Worm (Caenorhabditis elegans) whole organism, young adult: ENCODE measurements around the gene T26H10.2.

ENCODE experiments used
- F37B4.10 ChIP-seq: fragments of 200-800 bp; sonication (Bioruptor generic); IDR thresholded peaks from 2 replicates; pipeline ENCODE4 v1.3.6; 2022; ENCODE audit warnings: missing genetic modification characterization, missing compliant biosample characterization
- F55B11.4 ChIP-seq: sonication (generic microtip); optimal IDR thresholded peaks from 2 replicates; lab custom pipeline; 2016; ENCODE audit warnings: missing compliant biosample characterization, missing genetic modification characterization, borderline replicate concordance; ENCODE audit not compliant: insufficient read depth
- ZK185.1 ChIP-seq: sonication (generic microtip); optimal IDR thresholded peaks from 2 replicates; lab custom pipeline; 2016; ENCODE audit warnings: mild to moderate bottlenecking, missing genetic modification characterization, missing compliant biosample characterization; ENCODE audit not compliant: poor library complexity, severe bottlenecking
- ceh-79 ChIP-seq: sonication (generic microtip); optimal IDR thresholded peaks from 2 replicates; lab custom pipeline; 2017; ENCODE audit warnings: mild to moderate bottlenecking, missing genetic modification characterization, missing compliant biosample characterization
- egl-18 ChIP-seq: fragments of 200-800 bp; sonication (Bioruptor generic); IDR thresholded peaks from 2 replicates; pipeline ENCODE4 v1.3.6; 2022; ENCODE audit warnings: missing genetic modification reagents, missing genetic modification characterization, missing compliant biosample characterization
- ets-4 ChIP-seq: fragments of 200-800 bp; sonication (Bioruptor generic); optimal IDR thresholded peaks from 2 replicates; lab custom pipeline; 2018; ENCODE audit warnings: mild to moderate bottlenecking, missing genetic modification characterization, missing compliant biosample characterization
- lin-40 ChIP-seq: sonication (generic microtip); optimal IDR thresholded peaks from 2 replicates; lab custom pipeline; 2016; ENCODE audit warnings: missing genetic modification characterization, mild to moderate bottlenecking, missing compliant biosample characterization, missing genotype, missing genetic modification reagents
- nfya-1 ChIP-seq: sonication (generic microtip); optimal IDR thresholded peaks from 2 replicates; lab custom pipeline; 2017; ENCODE audit warnings: antibody characterized with exemption, missing compliant biosample characterization, missing genetic modification characterization, borderline replicate concordance; ENCODE audit not compliant: insufficient read depth
- rec-8 ChIP-seq, 2 experiments: sonication (generic microtip); optimal IDR thresholded peaks; 2 replicates each; lab custom pipeline; 2016; ENCODE audit warnings: mild to moderate bottlenecking in 2 of 2, missing genetic modification characterization in 2 of 2, missing genetic modification reagents in 2 of 2, missing genotype in 2 of 2, missing biosample characterization in 1 of 2, missing compliant biosample characterization in 1 of 2, moderate library complexity in 1 of 2
- snpc-1.1 ChIP-seq: sonication (generic microtip); optimal IDR thresholded peaks from 2 replicates; lab custom pipeline; 2017; ENCODE audit warnings: missing genetic modification characterization, mild to moderate bottlenecking, missing compliant biosample characterization, antibody characterized with exemption, moderate library complexity, missing genotype, missing genetic modification reagents; ENCODE audit not compliant: insufficient read depth
- tbx-9 ChIP-seq: sonication (generic microtip); optimal IDR thresholded peaks from 2 replicates; lab custom pipeline; 2016; ENCODE audit warnings: borderline replicate concordance, missing genetic modification characterization, inconsistent platforms, missing compliant biosample characterization
- ztf-6 ChIP-seq: fragments of 200-800 bp; sonication (Bioruptor generic); IDR thresholded peaks from 2 replicates; pipeline ENCODE4 v1.3.6; 2022; ENCODE audit warnings: missing genetic modification reagents, missing genetic modification characterization, missing compliant biosample characterization

DNA sequence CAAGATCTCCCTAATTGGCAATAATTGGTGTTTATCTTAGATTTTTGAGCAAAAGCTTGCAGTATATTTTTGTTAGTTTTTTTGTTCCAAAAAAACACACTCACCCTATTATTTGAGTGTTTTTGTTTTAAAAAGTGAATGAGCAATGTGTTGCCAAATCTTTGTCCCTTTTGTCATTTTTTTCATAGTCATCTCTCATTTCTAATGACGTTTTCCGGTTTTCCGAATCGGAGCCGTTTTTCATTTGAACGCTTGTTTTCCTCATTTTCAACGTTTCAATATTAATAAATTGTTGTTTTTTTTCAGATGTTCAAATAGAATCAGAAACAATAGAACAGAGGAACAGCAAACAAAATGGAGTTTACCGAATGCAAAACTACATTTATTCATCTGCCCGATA lies 14.0 kb upstream of the T26H10.2 start, which contains the start of gene dmsr-1:
- TF ChIP-seq F55B11.4, result no peak
- TF ChIP-seq ets-4 (GFP tag; lab: Kevin White, UChicago), result no peak
- TF ChIP-seq rec-8 (tag; optimal IDR thresholded peaks at IDR 0.05; lab: Kevin White, UChicago), result no peak
- TF ChIP-seq snpc-1.1 (tag; lab: Kevin White, UChicago), result no peak
- no peak for TF ChIP-seq egl-18 (GFP tag; lab: Robert Waterston, UW)
- no peak for TF ChIP-seq F37B4.10 (GFP tag; lab: Robert Waterston, UW)
- TF ChIP-seq ZK185.1 (tag; lab: Kevin White, UChicago), result no peak
- no peak for TF ChIP-seq tbx-9 (tag; lab: Kevin White, UChicago)
- no peak for TF ChIP-seq ztf-6 (GFP tag; lab: Robert Waterston, UW)
- TF ChIP-seq ceh-79 (tag; lab: Kevin White, UChicago), result no peak
- TF ChIP-seq lin-40 (tag; lab: Kevin White, UChicago), result no peak
- no peak for TF ChIP-seq nfya-1
